Comparison of ENCODE assay signal across 3 fruit fly cellular contexts in genomic region chr3R:19132146-19132833, dm6.
TF ChIP-seq lines count a peak whose summit lies in the region.

TSS of gene Cyp12a5 (plus strand) at chr3R:19132648.

- no peak for TF ChIP-seq CTCF in whole organism, embryonic (GFP tag; optimal IDR thresholded peaks at IDR 0.05; lab: Kevin White, UChicago)

TF ChIP-seq in whole organism, adult, 20 proteins besides CTCF, POLR2A, EP300 and RAD21:
- TF ChIP-seq Clk (GFP tag; optimal IDR thresholded peaks at IDR 0.05; lab: Kevin White, UChicago) = no peak
- no peak for TF ChIP-seq pad (GFP tag; optimal IDR thresholded peaks at IDR 0.05; lab: Kevin White, UChicago)
- peak; percentile 75 for TF ChIP-seq kay (GFP tag; lab: Kevin White, UChicago; ENCODE audit: borderline replicate concordance)
- no peak for TF ChIP-seq CG14711 (tag; optimal IDR thresholded peaks at IDR 0.05; lab: Kevin White, UChicago)
- TF ChIP-seq cnc (optimal IDR thresholded peaks at IDR 0.05; lab: Kevin White, UChicago) = no peak
- peak; percentile 61 for TF ChIP-seq CG11617 (GFP tag; optimal IDR thresholded peaks at IDR 0.05; lab: Kevin White, UChicago)
- no peak for TF ChIP-seq CG7045 (GFP tag; optimal IDR thresholded peaks at IDR 0.05; lab: Kevin White, UChicago)
- TF ChIP-seq bab1 (GFP tag; optimal IDR thresholded peaks at IDR 0.05; lab: Kevin White, UChicago) = peak; percentile 2
- no peak for TF ChIP-seq CG12768 (GFP tag; optimal IDR thresholded peaks at IDR 0.05; lab: Kevin White, UChicago)
- TF ChIP-seq CG5204 (GFP tag; optimal IDR thresholded peaks at IDR 0.05; lab: Kevin White, UChicago) = no peak
- no peak for TF ChIP-seq Crg-1 (GFP tag; optimal IDR thresholded peaks at IDR 0.05; lab: Kevin White, UChicago)
- TF ChIP-seq cic (GFP tag; optimal IDR thresholded peaks at IDR 0.05; lab: Kevin White, UChicago) = peak; percentile 85
- TF ChIP-seq toe (GFP tag; optimal IDR thresholded peaks at IDR 0.05; lab: Kevin White, UChicago) = no peak
- no peak for TF ChIP-seq Hr96 (GFP tag; optimal IDR thresholded peaks at IDR 0.05; lab: Kevin White, UChicago)
- TF ChIP-seq Mnt (GFP tag; optimal IDR thresholded peaks at IDR 0.05; lab: Kevin White, UChicago) = peak; percentile 29
- TF ChIP-seq tj (GFP tag; optimal IDR thresholded peaks at IDR 0.05; lab: Kevin White, UChicago) = peak; percentile 5
- peak; percentile 67 for TF ChIP-seq CG33017 (tag; optimal IDR thresholded peaks at IDR 0.05; lab: Kevin White, UChicago)
- peak; percentile 64 for TF ChIP-seq CG7101 (tag; optimal IDR thresholded peaks at IDR 0.05; lab: Kevin White, UChicago)
- no peak for TF ChIP-seq ovo (GFP tag; optimal IDR thresholded peaks at IDR 0.05; lab: Kevin White, UChicago)
- no peak for TF ChIP-seq CG1620 (GFP tag; optimal IDR thresholded peaks at IDR 0.05; lab: Kevin White, UChicago)

TF ChIP-seq in whole organism, embryonic, 481 proteins besides CTCF, POLR2A, EP300 and RAD21 (continues in another document):
- TF ChIP-seq cato (GFP tag; optimal IDR thresholded peaks at IDR 0.05; lab: Kevin White, UChicago; ENCODE audit: borderline replicate concordance) (no peak), Nf-YB (GFP tag; optimal IDR thresholded peaks at IDR 0.05; lab: Kevin White, UChicago) (peak; percentile 86), crol (GFP tag; IDR thresholded peaks at IDR 0.05; lab: Robert Waterston, UW) (no peak), crc (GFP tag; optimal IDR thresholded peaks at IDR 0.05; lab: Kevin White, UChicago) (no peak), TFAM (GFP tag; optimal IDR thresholded peaks at IDR 0.05; lab: Kevin White, UChicago) (no peak), Dll (GFP tag; IDR thresholded peaks at IDR 0.05; lab: Robert Waterston, UW; ENCODE audit: partially characterized antibody) (no peak), CG9215 (GFP tag; IDR thresholded peaks at IDR 0.05; lab: Robert Waterston, UW) (no peak), wek (GFP tag; optimal IDR thresholded peaks at IDR 0.05; lab: Kevin White, UChicago) (no peak), usp (GFP tag; optimal IDR thresholded peaks at IDR 0.05; lab: Kevin White, UChicago) (no peak), Nf-YC (tag; optimal IDR thresholded peaks at IDR 0.05; lab: Kevin White, UChicago) (peak; percentile 69), CG17568 (GFP tag; optimal IDR thresholded peaks at IDR 0.05; lab: Kevin White, UChicago) (no peak), zen (tag; optimal IDR thresholded peaks at IDR 0.05; lab: Kevin White, UChicago) (no peak), CG33557 (GFP tag; optimal IDR thresholded peaks at IDR 0.05; lab: Kevin White, UChicago) (no peak), CG2889 (GFP tag; IDR thresholded peaks at IDR 0.05; lab: Robert Waterston, UW) (no peak), twi (tag; optimal IDR thresholded peaks at IDR 0.05; lab: Kevin White, UChicago) (peak; percentile 40), Sry-δ (GFP tag; optimal IDR thresholded peaks at IDR 0.05; lab: Kevin White, UChicago) (no peak), row (GFP tag; IDR thresholded peaks at IDR 0.05; lab: Robert Waterston, UW) (peak; percentile 64), CG14710 (tag; optimal IDR thresholded peaks at IDR 0.05; lab: Kevin White, UChicago) (no peak), amos (GFP tag; IDR thresholded peaks at IDR 0.05; lab: Robert Waterston, UW; ENCODE audit: partially characterized antibody) (no peak), CG32532 (GFP tag; IDR thresholded peaks at IDR 0.05; lab: Robert Waterston, UW) (0 out of 2 replicates have a peak, but pooled peaks have one; percentile 11), CG10321 (GFP tag; IDR thresholded peaks at IDR 0.05; lab: Robert Waterston, UW) (no peak), D19B (GFP tag; optimal IDR thresholded peaks at IDR 0.05; lab: Kevin White, UChicago) (peak; percentile 89), CG15269 (tag; optimal IDR thresholded peaks at IDR 0.05; lab: Kevin White, UChicago) (no peak), CG9932 (GFP tag; IDR thresholded peaks at IDR 0.05; lab: Robert Waterston, UW) (0 out of 2 replicates have a peak, but pooled peaks have one; percentile 25), CG14014 (GFP tag; IDR thresholded peaks at IDR 0.05; lab: Robert Waterston, UW) (no peak), NC2α (GFP tag; optimal IDR thresholded peaks at IDR 0.05; lab: Kevin White, UChicago) (no peak), Chrac-16 (GFP tag; optimal IDR thresholded peaks at IDR 0.05; lab: Kevin White, UChicago) (no peak), CG7928 (GFP tag; optimal IDR thresholded peaks at IDR 0.05; lab: Kevin White, UChicago) (no peak), br (optimal IDR thresholded peaks at IDR 0.05; lab: Kevin White, UChicago) (no peak), Hmx (GFP tag; optimal IDR thresholded peaks at IDR 0.05; lab: Kevin White, UChicago) (no peak), bcd (GFP tag; optimal IDR thresholded peaks at IDR 0.05; lab: Kevin White, UChicago) (no peak), trh (GFP tag; optimal IDR thresholded peaks at IDR 0.05; lab: Kevin White, UChicago) (no peak), sd (tag; optimal IDR thresholded peaks at IDR 0.05; lab: Kevin White, UChicago) (peak; percentile 47), Trl (optimal IDR thresholded peaks at IDR 0.05; lab: Kevin White, UChicago) (peak in 1 of 2 experiments; percentile 21), Trl (GFP tag; optimal IDR thresholded peaks at IDR 0.05; lab: Kevin White, UChicago) (no peak), Hmr (GFP tag; optimal IDR thresholded peaks at IDR 0.05; lab: Kevin White, UChicago) (peak; percentile 20), CG1647 (GFP tag; optimal IDR thresholded peaks at IDR 0.05; lab: Kevin White, UChicago) (no peak), CG8089 (GFP tag; optimal IDR thresholded peaks at IDR 0.05; lab: Kevin White, UChicago) (no peak)

TF ChIP-seq in whole organism, wandering third instar larva, 38 proteins besides CTCF, POLR2A, EP300 and RAD21:
- TF ChIP-seq fru (GFP tag; optimal IDR thresholded peaks at IDR 0.05; lab: Kevin White, UChicago) = peak; percentile 24
- TF ChIP-seq Rel (GFP tag; optimal IDR thresholded peaks at IDR 0.05; lab: Kevin White, UChicago) = no peak
- no peak for TF ChIP-seq Rel (tag; optimal IDR thresholded peaks at IDR 0.05; lab: Kevin White, UChicago)
- no peak for TF ChIP-seq br (GFP tag; optimal IDR thresholded peaks at IDR 0.05; lab: Kevin White, UChicago)
- peak; percentile 41 for TF ChIP-seq OdsH (GFP tag; optimal IDR thresholded peaks at IDR 0.05; lab: Kevin White, UChicago)
- TF ChIP-seq h (GFP tag; optimal IDR thresholded peaks at IDR 0.05; lab: Kevin White, UChicago) = peak; percentile 29
- no peak for TF ChIP-seq woc (GFP tag; optimal IDR thresholded peaks at IDR 0.05; lab: Kevin White, UChicago)
- no peak for TF ChIP-seq CG9705 (GFP tag; optimal IDR thresholded peaks at IDR 0.05; lab: Kevin White, UChicago)
- no peak for TF ChIP-seq rgr (GFP tag; optimal IDR thresholded peaks at IDR 0.05; lab: Kevin White, UChicago)
- peak in 1 of 2 experiments; percentile 12 for TF ChIP-seq foxo (GFP tag; optimal IDR thresholded peaks at IDR 0.05; lab: Kevin White, UChicago)
TF ChIP-seq in whole organism, wandering third instar larva: peak in this region for 4.
